Fruit fly (Drosophila melanogaster) whole organism, embryonic: ENCODE results near the gene qtc.

Experiments used
- Aef1 ChIP-seq: fragments of 200-800 bp; sonication (Bioruptor generic); IDR thresholded peaks from 3 replicates; pipeline ENCODE4 v1.3.6; 2022; ENCODE audit warnings: missing biosample characterization, missing genetic modification characterization
- Bteb2 ChIP-seq: fragments of 200-800 bp; sonication (Bioruptor generic); optimal IDR thresholded peaks from 2 replicates; lab custom pipeline; 2016; ENCODE audit warnings: missing biosample characterization, missing genetic modification characterization
- CG1024 ChIP-seq: fragments of 200-800 bp; sonication (Bioruptor generic); IDR thresholded peaks from 2 replicates; pipeline ENCODE4 v1.3.6; 2022; ENCODE audit warnings: missing biosample characterization, missing genetic modification characterization
- CG12071 ChIP-seq: fragments of 200-800 bp; sonication (Bioruptor generic); optimal IDR thresholded peaks from 3 replicates; lab custom pipeline; 2018; ENCODE audit warnings: missing biosample characterization, mild to moderate bottlenecking, missing genetic modification characterization
- CG12659 ChIP-seq: fragments of 200-800 bp; sonication (Bioruptor generic); optimal IDR thresholded peaks from 3 replicates; lab custom pipeline; 2017; ENCODE audit warnings: mild to moderate bottlenecking, missing biosample characterization, missing genetic modification reagents, missing genetic modification characterization
- CG14965 ChIP-seq: fragments of 200-800 bp; sonication (Bioruptor generic); optimal IDR thresholded peaks from 2 replicates; lab custom pipeline; 2016; ENCODE audit warnings: missing biosample characterization, missing genetic modification characterization, borderline replicate concordance
- CG17328 ChIP-seq: fragments of 200-800 bp; sonication (Bioruptor generic); IDR thresholded peaks from 2 replicates; pipeline ENCODE4 v1.3.6; 2022; ENCODE audit warnings: missing biosample characterization, missing genetic modification characterization
- CG30431 ChIP-seq: fragments of 200-800 bp; sonication (Bioruptor generic); optimal IDR thresholded peaks from 2 replicates; lab custom pipeline; 2017; ENCODE audit warnings: missing biosample characterization, missing genetic modification characterization
- CG3163 ChIP-seq: fragments of 200-800 bp; sonication (Bioruptor generic); optimal IDR thresholded peaks from 3 replicates; lab custom pipeline; 2016; ENCODE audit warnings: missing biosample characterization, missing genetic modification characterization
- CG3838 ChIP-seq: fragments of 200-800 bp; sonication (Bioruptor generic); optimal IDR thresholded peaks from 3 replicates; lab custom pipeline; 2016; ENCODE audit warnings: missing biosample characterization, missing genetic modification characterization
- CG4282 ChIP-seq: fragments of 200-800 bp; sonication (Bioruptor generic); optimal IDR thresholded peaks from 2 replicates; lab custom pipeline; 2016; ENCODE audit warnings: missing biosample characterization, missing genetic modification characterization
- CG4854 ChIP-seq: fragments of 200-800 bp; sonication (Bioruptor generic); optimal IDR thresholded peaks from 2 replicates; lab custom pipeline; 2016; ENCODE audit warnings: missing biosample characterization, missing genetic modification characterization, inconsistent platforms
- CG6813 ChIP-seq: fragments of 200-800 bp; sonication (Bioruptor generic); optimal IDR thresholded peaks from 2 replicates; lab custom pipeline; 2017; ENCODE audit warnings: missing biosample characterization, missing genetic modification characterization, mild to moderate bottlenecking, moderate library complexity, missing genetic modification reagents
- CG7745 ChIP-seq: fragments of 200-800 bp; sonication (Bioruptor generic); optimal IDR thresholded peaks from 2 replicates; lab custom pipeline; 2018; ENCODE audit warnings: missing biosample characterization, mild to moderate bottlenecking, missing genetic modification characterization, moderate library complexity
- CG7987 ChIP-seq: fragments of 200-800 bp; sonication (Bioruptor generic); optimal IDR thresholded peaks from 2 replicates; lab custom pipeline; 2018; ENCODE audit warnings: missing biosample characterization, mild to moderate bottlenecking, missing genetic modification characterization, moderate library complexity
- CG8359 ChIP-seq: fragments of 200-800 bp; sonication (Bioruptor generic); optimal IDR thresholded peaks from 2 replicates; lab custom pipeline; 2017; ENCODE audit warnings: missing biosample characterization, mild to moderate bottlenecking, missing genetic modification characterization, borderline replicate concordance
- Chrac-16 ChIP-seq: fragments of 200-800 bp; sonication (Bioruptor generic); optimal IDR thresholded peaks from 3 replicates; lab custom pipeline; 2016; ENCODE audit warnings: missing biosample characterization, missing genetic modification characterization
- D19A ChIP-seq: fragments of 200-800 bp; optimal IDR thresholded peaks from 3 replicates; lab custom pipeline; 2019; ENCODE audit warnings: missing biosample characterization, mild to moderate bottlenecking, missing genetic modification characterization, moderate library complexity
- Ets65A ChIP-seq: fragments of 200-800 bp; sonication (Bioruptor generic); peaks from one replicate; lab custom pipeline; 2016; ENCODE audit warnings: missing biosample characterization, missing genetic modification characterization
- Fer1 ChIP-seq: fragments of 200-800 bp; sonication (Bioruptor generic); optimal IDR thresholded peaks from 2 replicates; lab custom pipeline; 2017; ENCODE audit warnings: missing biosample characterization, mild to moderate bottlenecking, missing genetic modification characterization
- Hr39 ChIP-seq: fragments of >200 bp; optimal IDR thresholded peaks from 2 replicates; lab custom pipeline; 2017
- Hr51 ChIP-seq, 2 experiments: fragments of 200-800 bp; sonication (Bioruptor generic); optimal IDR thresholded peaks; 2 replicates in 1 of 2; 3 replicates in 1 of 2; lab custom pipeline; 2016 to 2018; ENCODE audit warnings: missing biosample characterization in 2 of 2, missing genetic modification characterization in 2 of 2, mild to moderate bottlenecking in 1 of 2, moderate library complexity in 1 of 2
- Mrtf ChIP-seq: fragments of 200-800 bp; sonication (Bioruptor generic); IDR thresholded peaks from 3 replicates; pipeline ENCODE4 v1.3.6; 2022; ENCODE audit warnings: missing biosample characterization, missing genetic modification characterization
- Nf-YA ChIP-seq: fragments of 200-800 bp; sonication (Bioruptor generic); IDR thresholded peaks from 2 replicates; pipeline ENCODE4 v1.3.6; 2022; ENCODE audit warnings: missing biosample characterization, missing genetic modification characterization
- Pdp1 ChIP-seq, 2 experiments: fragments of 200-800 bp; sonication (Bioruptor generic); optimal IDR thresholded peaks; 3 replicates each; lab custom pipeline; 2016; ENCODE audit warnings: missing biosample characterization in 2 of 2, missing genetic modification characterization in 2 of 2, mild to moderate bottlenecking in 1 of 2, moderate library complexity in 1 of 2
- Spps ChIP-seq: fragments of 200-800 bp; sonication (Bioruptor generic); optimal IDR thresholded peaks from 2 replicates; lab custom pipeline; 2018; ENCODE audit warnings: missing biosample characterization, mild to moderate bottlenecking, missing genetic modification characterization
- Taf1 ChIP-seq: fragments of 200-800 bp; sonication (Bioruptor generic); IDR thresholded peaks from 2 replicates; pipeline ENCODE4 v1.3.6; 2022; ENCODE audit warnings: missing biosample characterization, missing genetic modification characterization
- Trl ChIP-seq, 3 experiments: fragments of >200 bp in 2 of 3; fragments of 200-800 bp in 1 of 3; sonication (Bioruptor generic) in 1 of 3; optimal IDR thresholded peaks; 2 replicates in 1 of 3; 3 replicates in 2 of 3; lab custom pipeline; 2016 to 2017; ENCODE audit warnings: missing biosample characterization in 1 of 3, missing genetic modification characterization in 1 of 3
- ab ChIP-seq: fragments of 200-800 bp; sonication (Bioruptor generic); optimal IDR thresholded peaks from 2 replicates; lab custom pipeline; 2016; ENCODE audit warnings: missing biosample characterization, missing genetic modification characterization
- ap ChIP-seq: fragments of 200-800 bp; sonication (Bioruptor generic); IDR thresholded peaks from 2 replicates; pipeline ENCODE4 v1.3.6; 2022; ENCODE audit warnings: missing biosample characterization, missing genetic modification characterization
- ase ChIP-seq: fragments of 200-800 bp; sonication (Bioruptor generic); IDR thresholded peaks from 3 replicates; pipeline ENCODE4 v1.3.6; 2022; ENCODE audit warnings: missing biosample characterization, missing genetic modification characterization
- ash1 ChIP-seq: fragments of 200-800 bp; sonication (Bioruptor generic); optimal IDR thresholded peaks from 2 replicates; lab custom pipeline; 2018; ENCODE audit warnings: missing biosample characterization, mild to moderate bottlenecking, missing genetic modification characterization
- bcd ChIP-seq: fragments of 200-800 bp; sonication (Bioruptor generic); optimal IDR thresholded peaks from 2 replicates; lab custom pipeline; 2017; ENCODE audit warnings: missing biosample characterization, mild to moderate bottlenecking, missing genetic modification characterization
- bigmax ChIP-seq: fragments of 200-800 bp; sonication (Bioruptor generic); optimal IDR thresholded peaks from 2 replicates; lab custom pipeline; 2018; ENCODE audit warnings: missing biosample characterization, mild to moderate bottlenecking, missing genetic modification characterization
- bsh ChIP-seq, 2 experiments: fragments of 200-800 bp; sonication (Bioruptor generic); optimal IDR thresholded peaks; 2 replicates each; lab custom pipeline; 2017 to 2018; ENCODE audit warnings: mild to moderate bottlenecking in 2 of 2, missing biosample characterization in 2 of 2, missing genetic modification characterization in 2 of 2, moderate library complexity in 1 of 2
- btn ChIP-seq: fragments of 200-800 bp; sonication (Bioruptor generic); optimal IDR thresholded peaks from 2 replicates; lab custom pipeline; 2016; ENCODE audit warnings: missing biosample characterization, missing genetic modification characterization
- chn ChIP-seq: fragments of 200-800 bp; sonication (Bioruptor generic); optimal IDR thresholded peaks from 2 replicates; lab custom pipeline; 2016; ENCODE audit warnings: missing biosample characterization, missing genetic modification characterization
- croc ChIP-seq: fragments of 200-800 bp; sonication (Bioruptor generic); conservative IDR thresholded peaks from 3 replicates; pipeline ENCODE4 v1.3.6; 2022; ENCODE audit warnings: missing biosample characterization, missing genetic modification characterization
- esg ChIP-seq: fragments of 200-800 bp; sonication (Bioruptor generic); conservative IDR thresholded peaks from 2 replicates; pipeline ENCODE4 v1.3.6; 2022; ENCODE audit warnings: missing biosample characterization, missing genetic modification characterization
- fd3F ChIP-seq: fragments of 200-800 bp; sonication (Bioruptor generic); optimal IDR thresholded peaks from 2 replicates; lab custom pipeline; 2018; ENCODE audit warnings: missing biosample characterization, mild to moderate bottlenecking, missing genetic modification characterization, moderate library complexity
- fd96Cb ChIP-seq: fragments of 200-800 bp; sonication (Bioruptor generic); optimal IDR thresholded peaks from 2 replicates; lab custom pipeline; 2018; ENCODE audit warnings: missing biosample characterization, mild to moderate bottlenecking, missing genetic modification characterization, moderate library complexity
- ftz-f1 ChIP-seq: fragments of 200-800 bp; sonication (Bioruptor generic); optimal IDR thresholded peaks from 2 replicates; lab custom pipeline; 2016; ENCODE audit warnings: missing biosample characterization, missing genetic modification characterization
- gcm2 ChIP-seq: fragments of 200-800 bp; sonication (Bioruptor generic); optimal IDR thresholded peaks from 2 replicates; lab custom pipeline; 2016; ENCODE audit warnings: missing biosample characterization, missing genetic modification characterization
- hth ChIP-seq: fragments of >200 bp; optimal IDR thresholded peaks from 2 replicates; lab custom pipeline; 2017; ENCODE audit warnings: inconsistent platforms
- kay ChIP-seq: fragments of 200-800 bp; sonication (Bioruptor generic); optimal IDR thresholded peaks from 2 replicates; lab custom pipeline; 2016; ENCODE audit warnings: missing biosample characterization, missing genetic modification characterization
- mirr ChIP-seq: fragments of 200-800 bp; sonication (Bioruptor generic); optimal IDR thresholded peaks from 3 replicates; lab custom pipeline; 2018; ENCODE audit warnings: missing biosample characterization, mild to moderate bottlenecking, missing genetic modification characterization
- org-1 ChIP-seq: fragments of 200-800 bp; sonication (Bioruptor generic); optimal IDR thresholded peaks from 2 replicates; lab custom pipeline; 2017; ENCODE audit warnings: missing biosample characterization, missing genetic modification characterization
- pb ChIP-seq: fragments of 200-800 bp; sonication (Bioruptor generic); optimal IDR thresholded peaks from 3 replicates; lab custom pipeline; 2016; ENCODE audit warnings: missing biosample characterization, missing genetic modification characterization
- peb ChIP-seq: fragments of 200-800 bp; sonication (Bioruptor generic); IDR thresholded peaks from 2 replicates; pipeline ENCODE4 v1.3.6; 2022; ENCODE audit warnings: missing biosample characterization, missing genetic modification characterization
- pho ChIP-seq: fragments of 200-800 bp; sonication (Bioruptor generic); optimal IDR thresholded peaks from 2 replicates; lab custom pipeline; 2016; ENCODE audit warnings: missing biosample characterization, missing genetic modification characterization
- sob ChIP-seq: fragments of 200-800 bp; sonication (Bioruptor generic); IDR thresholded peaks from 2 replicates; pipeline ENCODE4 v1.3.6; 2022; ENCODE audit warnings: missing biosample characterization, missing genetic modification characterization
- vvl ChIP-seq: fragments of 200-800 bp; sonication (Bioruptor generic); IDR thresholded peaks from 2 replicates; pipeline ENCODE4 v1.3.6; 2022; ENCODE audit warnings: missing biosample characterization, missing genetic modification characterization

qtc gene

dm6 chr2L:5043043-5043442 lies 17.6 kb upstream of the qtc start, which contains the start of the genes CG33995, CG44000 and CG44001 (continued):
- no peak for TF ChIP-seq CG14965 (GFP tag; lab: Kevin White, UChicago)
- no peak for TF ChIP-seq CG3838 (GFP tag; lab: Kevin White, UChicago)
- no peak for TF ChIP-seq D19A
- TF ChIP-seq CG7987 (GFP tag; lab: Kevin White, UChicago) = peak; percentile 61
- no peak for TF ChIP-seq peb (GFP tag; lab: Robert Waterston, UW)
- peak; percentile 19 for TF ChIP-seq kay (GFP tag; lab: Kevin White, UChicago)
- TF ChIP-seq hth = no peak
- TF ChIP-seq ap (GFP tag; lab: Robert Waterston, UW) = no peak
- peak; percentile 23 to 76 for TF ChIP-seq Pdp1 (GFP tag; optimal IDR thresholded peaks at IDR 0.05; lab: Kevin White, UChicago)
- TF ChIP-seq ash1 (GFP tag; lab: Kevin White, UChicago) = peak; percentile 58
- peak; percentile 4 for TF ChIP-seq btn (GFP tag; lab: Kevin White, UChicago)
- no peak for TF ChIP-seq org-1
- TF ChIP-seq pho (GFP tag; lab: Kevin White, UChicago) = peak; percentile 58
- TF ChIP-seq Hr51 (GFP tag; optimal IDR thresholded peaks at IDR 0.05; lab: Kevin White, UChicago) = peak; percentile 10 to 60
- no peak for TF ChIP-seq Taf1 (GFP tag; lab: Robert Waterston, UW)
- no peak for TF ChIP-seq esg (GFP tag; lab: Robert Waterston, UW)
- no peak for TF ChIP-seq bsh (GFP tag; optimal IDR thresholded peaks at IDR 0.05; lab: Kevin White, UChicago)
- peak; percentile 38 for TF ChIP-seq gcm2 (GFP tag; lab: Kevin White, UChicago)
- no peak for TF ChIP-seq Trl (optimal IDR thresholded peaks at IDR 0.05; lab: Kevin White, UChicago)
- TF ChIP-seq Trl (GFP tag; optimal IDR thresholded peaks at IDR 0.05; lab: Kevin White, UChicago) = peak; percentile 44
- peak; percentile 34 for TF ChIP-seq Chrac-16 (GFP tag; lab: Kevin White, UChicago)
- no peak for TF ChIP-seq Mrtf
- no peak for TF ChIP-seq CG4282 (GFP tag; lab: Kevin White, UChicago)
- TF ChIP-seq CG7745 (tag; lab: Kevin White, UChicago) = no peak
- TF ChIP-seq mirr (GFP tag; lab: Kevin White, UChicago) = peak; percentile 51
- TF ChIP-seq Fer1 (GFP tag; lab: Kevin White, UChicago) = peak; percentile 11
- no peak for TF ChIP-seq croc (GFP tag; lab: Robert Waterston, UW)
- peak; percentile 45 for TF ChIP-seq bcd (GFP tag; lab: Kevin White, UChicago)
- peak; percentile 96 for TF ChIP-seq Ets65A (GFP tag; lab: Kevin White, UChicago)
- no peak for TF ChIP-seq CG30431
- no peak for TF ChIP-seq pb (GFP tag; lab: Kevin White, UChicago)
- no peak for TF ChIP-seq Aef1 (GFP tag; lab: Robert Waterston, UW)
- no peak for TF ChIP-seq Hr39 (lab: Kevin White, UChicago)
- no peak for TF ChIP-seq CG6813 (GFP tag; lab: Kevin White, UChicago)
- TF ChIP-seq sob (GFP tag; lab: Robert Waterston, UW) = peak; percentile 55
- TF ChIP-seq CG12659 = peak; percentile 94
- peak; percentile 49; the same call in 1 of the 2 replicates for TF ChIP-seq CG1024 (GFP tag; lab: Robert Waterston, UW)
- TF ChIP-seq Spps (tag; lab: Kevin White, UChicago) = no peak
- no peak for TF ChIP-seq ase (GFP tag; lab: Robert Waterston, UW)
- no peak for TF ChIP-seq CG12071 (GFP tag; lab: Kevin White, UChicago)
- no peak for TF ChIP-seq ab (GFP tag; lab: Kevin White, UChicago)
- peak; percentile 71 for TF ChIP-seq vvl (GFP tag; lab: Robert Waterston, UW)
- TF ChIP-seq CG3163 = peak; percentile 15
- TF ChIP-seq bigmax (GFP tag; lab: Kevin White, UChicago) = no peak
- peak; percentile 63 for TF ChIP-seq chn
- TF ChIP-seq Bteb2 = peak; percentile 8
- no peak for TF ChIP-seq CG8359 (GFP tag; lab: Kevin White, UChicago)
- peak; percentile 6 for TF ChIP-seq ftz-f1 (GFP tag; lab: Kevin White, UChicago)
- no peak for TF ChIP-seq fd96Cb
- TF ChIP-seq CG17328 (GFP tag; lab: Robert Waterston, UW) = no peak; the same call in 1 of the 2 replicates
- no peak for TF ChIP-seq Nf-YA
- TF ChIP-seq fd3F (GFP tag; lab: Kevin White, UChicago) = no peak
- peak; percentile 55 for TF ChIP-seq CG4854 (GFP tag; lab: Kevin White, UChicago)
